Worm (Caenorhabditis elegans) whole organism, young adult: ENCODE measurements around the gene Y4C6B.2.
A peak's percentile ranks its signal among the peaks of the same experiment; 100 is the strongest.

Experiments used
- B0019.2 ChIP-seq: fragments of 200-800 bp; sonication (Bioruptor generic); conservative IDR thresholded peaks from 2 replicates; pipeline ENCODE4 v1.3.6; 2022; ENCODE audit warnings: missing genetic modification reagents, missing genetic modification characterization, missing compliant biosample characterization
- B0261.1 ChIP-seq: sonication (generic microtip); optimal IDR thresholded peaks from 2 replicates; lab custom pipeline; 2016; ENCODE audit warnings: mild to moderate bottlenecking, missing genetic modification characterization, moderate library complexity, missing compliant biosample characterization
- C06A6.2 ChIP-seq: fragments of 200-800 bp; sonication (Bioruptor generic); conservative IDR thresholded peaks from 2 replicates; pipeline ENCODE4 v1.3.6; 2022; ENCODE audit warnings: missing genetic modification characterization, missing compliant biosample characterization
- T07F8.4 ChIP-seq: sonication (generic microtip); optimal IDR thresholded peaks from 2 replicates; lab custom pipeline; 2016; ENCODE audit warnings: mild to moderate bottlenecking, missing genetic modification characterization, moderate library complexity, missing compliant biosample characterization
- T26A5.8 ChIP-seq: sonication (generic microtip); optimal IDR thresholded peaks from 2 replicates; lab custom pipeline; 2016; ENCODE audit warnings: missing genetic modification characterization, missing compliant biosample characterization
- Y67H2A.10 ChIP-seq: fragments of 200-800 bp; sonication (Bioruptor generic); conservative IDR thresholded peaks from 2 replicates; pipeline ENCODE4 v1.3.6; 2022; ENCODE audit warnings: missing genetic modification reagents, missing genetic modification characterization, missing compliant biosample characterization
- athp-1 ChIP-seq: sonication (generic microtip); optimal IDR thresholded peaks from 2 replicates; lab custom pipeline; 2017; ENCODE audit warnings: mild to moderate bottlenecking, missing genetic modification characterization, missing compliant biosample characterization
- attf-3 ChIP-seq: fragments of 200-800 bp; sonication (Bioruptor generic); conservative IDR thresholded peaks from 2 replicates; pipeline ENCODE4 v1.3.6; 2022; ENCODE audit warnings: missing genetic modification reagents, missing genetic modification characterization, missing compliant biosample characterization
- attf-6 ChIP-seq: fragments of 200-800 bp; sonication (Bioruptor generic); IDR thresholded peaks from 2 replicates; pipeline ENCODE4 v1.3.6; 2022; ENCODE audit warnings: missing genetic modification reagents, missing genetic modification characterization, missing compliant biosample characterization
- bed-1 ChIP-seq: fragments of 200-800 bp; sonication (Bioruptor generic); IDR thresholded peaks from 2 replicates; pipeline ENCODE4 v1.3.6; 2022; ENCODE audit warnings: missing genetic modification reagents, missing genetic modification characterization, missing compliant biosample characterization
- ccch-3 ChIP-seq: fragments of 200-800 bp; sonication (Bioruptor generic); optimal IDR thresholded peaks from 2 replicates; lab custom pipeline; 2018; ENCODE audit warnings: mild to moderate bottlenecking, missing genetic modification characterization, missing compliant biosample characterization
- cebp-1 ChIP-seq, 2 experiments: fragments of 200-800 bp in 1 of 2; sonication (Bioruptor generic) in 1 of 2; sonication (generic microtip) in 1 of 2; IDR thresholded peaks in 1 of 2; optimal IDR thresholded peaks in 1 of 2; 2 replicates each; pipeline versions ENCODE4 v1.3.6 to Lab custom; 2017 to 2022; ENCODE audit warnings: missing compliant biosample characterization in 2 of 2, missing genetic modification characterization in 2 of 2, mild to moderate bottlenecking in 1 of 2, missing genetic modification reagents in 1 of 2, moderate library complexity in 1 of 2
- cebp-2 ChIP-seq: fragments of 200-800 bp; sonication (Bioruptor generic); IDR thresholded peaks from 2 replicates; pipeline ENCODE4 v1.3.6; 2022; ENCODE audit warnings: missing genetic modification characterization, missing compliant biosample characterization
- ceh-58 ChIP-seq: fragments of 200-800 bp; sonication (Bioruptor generic); IDR thresholded peaks from 2 replicates; pipeline ENCODE4 v1.3.6; 2022; ENCODE audit warnings: missing genetic modification characterization, missing compliant biosample characterization
- ceh-79 ChIP-seq: sonication (generic microtip); optimal IDR thresholded peaks from 2 replicates; lab custom pipeline; 2017; ENCODE audit warnings: mild to moderate bottlenecking, missing genetic modification characterization, missing compliant biosample characterization
- die-1 ChIP-seq: sonication (generic microtip); optimal IDR thresholded peaks from 2 replicates; lab custom pipeline; 2016; ENCODE audit warnings: missing genotype, mild to moderate bottlenecking, missing genetic modification characterization, missing compliant biosample characterization
- dpl-1 ChIP-seq: fragments of 150-350 bp; optimal IDR thresholded peaks from 2 replicates; lab custom pipeline; 2014; ENCODE audit warnings: missing biosample characterization, missing genetic modification reagents, missing genetic modification characterization
- efl-1 ChIP-seq: fragments of 150-350 bp; optimal IDR thresholded peaks from 2 replicates; lab custom pipeline; 2014; ENCODE audit warnings: missing biosample characterization, missing genetic modification reagents, missing genetic modification characterization
- egl-18 ChIP-seq: fragments of 200-800 bp; sonication (Bioruptor generic); IDR thresholded peaks from 2 replicates; pipeline ENCODE4 v1.3.6; 2022; ENCODE audit warnings: missing genetic modification reagents, missing genetic modification characterization, missing compliant biosample characterization
- gei-17 ChIP-seq: fragments of 200-800 bp; sonication (Bioruptor generic); optimal IDR thresholded peaks from 2 replicates; lab custom pipeline; 2018; ENCODE audit warnings: mild to moderate bottlenecking, missing genetic modification characterization, missing compliant biosample characterization
- hmg-1.2 ChIP-seq: fragments of 200-800 bp; sonication (Bioruptor generic); IDR thresholded peaks from 2 replicates; pipeline ENCODE4 v1.3.6; 2022; ENCODE audit warnings: missing genetic modification reagents, missing genetic modification characterization, missing compliant biosample characterization
- hsf-1 ChIP-seq: fragments of 200-800 bp; sonication (Bioruptor generic); IDR thresholded peaks from 2 replicates; pipeline ENCODE4 v1.3.6; 2022; ENCODE audit warnings: missing genetic modification reagents, missing genetic modification characterization, missing compliant biosample characterization
- lin-40 ChIP-seq: sonication (generic microtip); optimal IDR thresholded peaks from 2 replicates; lab custom pipeline; 2016; ENCODE audit warnings: missing genetic modification characterization, mild to moderate bottlenecking, missing compliant biosample characterization, missing genotype, missing genetic modification reagents
- lir-1 ChIP-seq: fragments of 200-800 bp; sonication (Bioruptor generic); conservative IDR thresholded peaks from 2 replicates; pipeline ENCODE4 v1.3.6; 2022; ENCODE audit warnings: missing genetic modification reagents, missing genetic modification characterization, missing compliant biosample characterization
- madf-10 ChIP-seq: sonication (generic microtip); optimal IDR thresholded peaks from 2 replicates; lab custom pipeline; 2016; ENCODE audit warnings: mild to moderate bottlenecking, missing genetic modification characterization, missing compliant biosample characterization
- madf-3 ChIP-seq: fragments of 200-800 bp; sonication (Bioruptor generic); IDR thresholded peaks from 2 replicates; pipeline ENCODE4 v1.3.6; 2022; ENCODE audit warnings: missing genetic modification reagents, missing genetic modification characterization, missing compliant biosample characterization
- madf-8 ChIP-seq: fragments of 200-800 bp; sonication (Bioruptor generic); conservative IDR thresholded peaks from 2 replicates; pipeline ENCODE4 v1.3.6; 2022; ENCODE audit warnings: missing genetic modification reagents, missing genetic modification characterization, missing compliant biosample characterization
- mcd-1 ChIP-seq: fragments of 200-800 bp; sonication (Bioruptor generic); IDR thresholded peaks from 2 replicates; pipeline ENCODE4 v1.3.6; 2022; ENCODE audit warnings: missing genetic modification reagents, missing genetic modification characterization, missing compliant biosample characterization
- mel-28 ChIP-seq: sonication (generic microtip); optimal IDR thresholded peaks from 2 replicates; lab custom pipeline; 2016; ENCODE audit warnings: borderline replicate concordance, mild to moderate bottlenecking, missing genetic modification characterization, missing compliant biosample characterization
- mxl-1 ChIP-seq: sonication (generic microtip); optimal IDR thresholded peaks from 2 replicates; lab custom pipeline; 2016; ENCODE audit warnings: missing genetic modification characterization, missing compliant biosample characterization
- nfya-2 ChIP-seq: fragments of 200-800 bp; sonication (Bioruptor generic); IDR thresholded peaks from 2 replicates; pipeline ENCODE4 v1.3.6; 2022; ENCODE audit warnings: missing genetic modification reagents, missing genetic modification characterization, missing compliant biosample characterization
- nfyb-1 ChIP-seq: fragments of 200-800 bp; sonication (Bioruptor generic); IDR thresholded peaks from 2 replicates; pipeline ENCODE4 v1.3.6; 2022; ENCODE audit warnings: missing genetic modification reagents, missing genetic modification characterization, missing compliant biosample characterization
- nhr-120 ChIP-seq: fragments of 200-800 bp; sonication (Bioruptor generic); IDR thresholded peaks from 2 replicates; pipeline ENCODE4 v1.3.6; 2022; ENCODE audit warnings: missing genetic modification characterization, missing compliant biosample characterization
- repo-1 ChIP-seq: sonication (generic microtip); optimal IDR thresholded peaks from 2 replicates; lab custom pipeline; 2017; ENCODE audit warnings: mild to moderate bottlenecking, missing genetic modification characterization, missing compliant biosample characterization
- snpc-1.1 ChIP-seq: sonication (generic microtip); optimal IDR thresholded peaks from 2 replicates; lab custom pipeline; 2017; ENCODE audit warnings: missing genetic modification characterization, mild to moderate bottlenecking, missing compliant biosample characterization, antibody characterized with exemption, moderate library complexity, missing genotype, missing genetic modification reagents; ENCODE audit not compliant: insufficient read depth
- snpc-1.3 ChIP-seq: sonication (generic microtip); optimal IDR thresholded peaks from 2 replicates; lab custom pipeline; 2017; ENCODE audit warnings: missing genetic modification characterization, mild to moderate bottlenecking, missing compliant biosample characterization, antibody characterized with exemption, moderate library complexity, missing genotype, missing genetic modification reagents; ENCODE audit not compliant: insufficient read depth
- snpc-3.4 ChIP-seq: sonication (generic microtip); optimal IDR thresholded peaks from 2 replicates; lab custom pipeline; 2017; ENCODE audit warnings: missing genetic modification characterization, mild to moderate bottlenecking, missing compliant biosample characterization, antibody characterized with exemption, moderate library complexity, missing genotype, missing genetic modification reagents
- snpc-4 ChIP-seq, 5 experiments: fragments of 150-350 bp in 1 of 5; sonication (generic microtip) in 4 of 5; optimal IDR thresholded peaks; 2 replicates each; lab custom pipeline; 2014 to 2018; ENCODE audit warnings: missing genetic modification characterization in 5 of 5, missing biosample characterization in 3 of 5, antibody characterized with exemption in 2 of 5, mild to moderate bottlenecking in 2 of 5, missing compliant biosample characterization in 2 of 5, missing genotype in 2 of 5, moderate library complexity in 2 of 5, missing genetic modification reagents in 1 of 5
- sptf-2 ChIP-seq: fragments of 200-800 bp; sonication (Bioruptor generic); optimal IDR thresholded peaks from 2 replicates; lab custom pipeline; 2018; ENCODE audit warnings: mild to moderate bottlenecking, missing genetic modification characterization, missing compliant biosample characterization
- tbp1 ChIP-seq: fragments of 200-800 bp; sonication (Bioruptor generic); optimal IDR thresholded peaks from 2 replicates; lab custom pipeline; 2018; ENCODE audit warnings: mild to moderate bottlenecking, missing genetic modification characterization, missing compliant biosample characterization
- tbx-9 ChIP-seq: sonication (generic microtip); optimal IDR thresholded peaks from 2 replicates; lab custom pipeline; 2016; ENCODE audit warnings: borderline replicate concordance, missing genetic modification characterization, inconsistent platforms, missing compliant biosample characterization
- xnd-1 ChIP-seq: sonication (generic microtip); optimal IDR thresholded peaks from 2 replicates; lab custom pipeline; 2016; ENCODE audit warnings: missing genotype, missing genetic modification reagents, missing genetic modification characterization, missing compliant biosample characterization
- ztf-22 ChIP-seq: fragments of 200-800 bp; sonication (Bioruptor generic); optimal IDR thresholded peaks from 2 replicates; lab custom pipeline; 2018; ENCODE audit warnings: mild to moderate bottlenecking, missing genetic modification characterization, moderate library complexity, missing compliant biosample characterization
- ztf-26 ChIP-seq: sonication (generic microtip); optimal IDR thresholded peaks from 2 replicates; lab custom pipeline; 2017; ENCODE audit warnings: missing genetic modification characterization, missing compliant biosample characterization
- ztf-3 ChIP-seq: fragments of 200-800 bp; sonication (Bioruptor generic); optimal IDR thresholded peaks from 2 replicates; lab custom pipeline; 2018; ENCODE audit warnings: mild to moderate bottlenecking, missing genetic modification characterization, missing compliant biosample characterization
- ztf-6 ChIP-seq: fragments of 200-800 bp; sonication (Bioruptor generic); IDR thresholded peaks from 2 replicates; pipeline ENCODE4 v1.3.6; 2022; ENCODE audit warnings: missing genetic modification reagents, missing genetic modification characterization, missing compliant biosample characterization

The Y4C6B.2 gene

ce11 chrIV:5364135-5364609, 24.8 kb downstream of the Y4C6B.2 start, which contains the start of the genes hda-6 and F41H10.4 (continued):
- TF ChIP-seq ztf-22 (GFP tag; lab: Kevin White, UChicago) (no peak), ztf-3 (GFP tag; lab: Kevin White, UChicago) (no peak), lir-1 (GFP tag; lab: Robert Waterston, UW) (no peak), C06A6.2 (no peak), mxl-1 (tag; lab: Kevin White, UChicago) (no peak), hsf-1 (GFP tag; lab: Robert Waterston, UW) (no peak), attf-3 (GFP tag; lab: Robert Waterston, UW) (no peak), repo-1 (no peak), nhr-120 (GFP tag; lab: Robert Waterston, UW) (no peak), snpc-1.3 (tag; lab: Kevin White, UChicago) (peak; percentile 47), nfyb-1 (GFP tag; lab: Robert Waterston, UW) (peak; percentile 40; the same call in 1 of the 2 replicates), gei-17 (no peak), lin-40 (peak; percentile 51), egl-18 (GFP tag; lab: Robert Waterston, UW) (no peak), attf-6 (GFP tag; lab: Robert Waterston, UW) (no peak), ceh-58 (GFP tag; lab: Robert Waterston, UW) (no peak), mcd-1 (GFP tag; lab: Robert Waterston, UW) (peak; percentile 77), mel-28 (tag; lab: Kevin White, UChicago) (no peak), hmg-1.2 (GFP tag; lab: Robert Waterston, UW) (no peak; the same call in 1 of the 2 replicates), die-1 (tag; lab: Kevin White, UChicago) (no peak), B0261.1 (no peak), madf-10 (tag; lab: Kevin White, UChicago) (peak; percentile 12), ccch-3 (GFP tag; lab: Kevin White, UChicago) (no peak), ztf-26 (tag; lab: Kevin White, UChicago) (no peak), efl-1 (GFP tag; lab: Kevin White, UChicago) (peak; percentile 34), madf-3 (GFP tag; lab: Robert Waterston, UW) (no peak), Y67H2A.10 (GFP tag; lab: Robert Waterston, UW) (no peak), nfya-2 (GFP tag; lab: Robert Waterston, UW) (no peak), T07F8.4 (tag; lab: Kevin White, UChicago) (no peak), B0019.2 (no peak)

ce11 chrIV:5366567-5366966, 27.2 kb downstream of the Y4C6B.2 start, which contains the start of gene sand-1:
Gene sand-1, plus strand, starts transcription at chrIV:5366867.
- peak; percentile 30 for TF ChIP-seq athp-1 (tag; lab: Kevin White, UChicago)
- no peak for TF ChIP-seq cebp-1 (GFP tag; IDR thresholded peaks at IDR 0.05; lab: Robert Waterston, UW)
- TF ChIP-seq cebp-1 (tag; optimal IDR thresholded peaks at IDR 0.05; lab: Kevin White, UChicago) = no peak
- TF ChIP-seq snpc-4 (GFP tag; optimal IDR thresholded peaks at IDR 0.05; lab: Kevin White, UChicago) = no peak
- peak in 1 of 4 experiments; percentile 66 for TF ChIP-seq snpc-4 (tag; optimal IDR thresholded peaks at IDR 0.05; lab: Kevin White, UChicago)

DNA sequence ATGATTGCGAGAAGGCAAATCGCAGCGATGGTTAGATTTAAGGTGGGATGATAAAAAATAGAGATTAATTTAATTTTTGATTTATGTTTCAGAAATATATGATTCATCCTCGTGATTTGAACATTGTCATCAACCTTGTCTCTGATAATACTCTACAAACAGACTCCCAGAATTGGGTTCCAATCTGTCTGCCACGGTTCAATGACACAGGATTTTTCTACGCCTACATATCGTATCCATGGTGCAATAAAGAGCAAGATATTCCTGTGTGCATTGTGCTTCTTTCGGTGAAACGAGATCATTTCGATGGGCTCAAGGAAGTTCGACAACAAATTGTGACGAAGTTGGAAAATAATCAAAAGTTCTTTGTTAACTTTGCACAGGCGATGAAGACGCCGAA, 28.5 kb downstream of the Y4C6B.2 start:
- TF ChIP-seq ceh-79 (tag; lab: Kevin White, UChicago) (no peak), madf-8 (GFP tag; lab: Robert Waterston, UW) (no peak), cebp-2 (GFP tag; lab: Robert Waterston, UW) (no peak), snpc-3.4 (no peak), snpc-1.1 (tag; lab: Kevin White, UChicago) (no peak), bed-1 (no peak), nfya-2 (GFP tag; lab: Robert Waterston, UW) (no peak), T26A5.8 (tag; lab: Kevin White, UChicago) (no peak), dpl-1 (no peak), ztf-6 (GFP tag; lab: Robert Waterston, UW) (no peak), sptf-2 (GFP tag; lab: Kevin White, UChicago) (no peak), xnd-1 (tag; lab: Kevin White, UChicago) (no peak), tbp1 (GFP tag; lab: Kevin White, UChicago) (no peak), tbx-9 (tag; lab: Kevin White, UChicago) (no peak)
- TF ChIP-seq, all 124 proteins: peak for 0
